Fruit fly (Drosophila melanogaster) Kc167 (cell line): ENCODE results near the gene CG7650.

ENCODE experiments used
- Myc ChIP-seq: fragments of >200 bp; optimal IDR thresholded peaks from 2 replicates; lab custom pipeline; 2017; ENCODE audit warnings: missing external identifiers
- h ChIP-seq: fragments of >200 bp; optimal IDR thresholded peaks from 3 replicates; lab custom pipeline; 2018; ENCODE audit warnings: missing external identifiers
- insv ChIP-seq: fragments of >200 bp; optimal IDR thresholded peaks from 3 replicates; lab custom pipeline; 2018; ENCODE audit warnings: missing external identifiers
- psq ChIP-seq: fragments of >200 bp; optimal IDR thresholded peaks from 2 replicates; lab custom pipeline; 2017; ENCODE audit warnings: missing external identifiers
- ttk ChIP-seq: sonication (Bioruptor generic); optimal IDR thresholded peaks from 2 replicates; lab custom pipeline; 2017; ENCODE audit warnings: missing external identifiers

DNA sequence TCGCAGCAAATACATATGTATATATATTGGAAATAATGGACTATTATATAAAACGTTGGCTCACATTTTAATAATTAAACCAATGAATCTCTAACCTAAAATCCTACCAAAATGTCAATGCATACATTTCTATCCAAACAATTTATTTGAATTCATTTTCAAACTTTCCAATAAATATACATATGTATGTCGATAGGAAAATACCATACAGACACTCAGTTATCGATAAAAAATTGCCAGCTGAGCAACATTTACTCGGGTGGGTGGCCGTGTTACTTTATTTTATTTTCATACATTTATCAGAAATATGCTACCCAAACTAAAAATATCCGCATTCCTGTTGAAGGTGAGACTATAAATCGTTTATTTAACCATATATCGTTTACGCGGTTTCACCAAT is 33.8 kb downstream of the CG7650 start, which contains the start of gene Ufsp2:
- TF ChIP-seq Myc (lab: Kevin White, UChicago) (no peak), ttk (lab: Kevin White, UChicago) (no peak), insv (lab: Kevin White, UChicago) (no peak), psq (no peak), h (no peak)
